Worm (Caenorhabditis elegans): Measurements from ENCODE around the gene Y66D12A.10.

DNA sequence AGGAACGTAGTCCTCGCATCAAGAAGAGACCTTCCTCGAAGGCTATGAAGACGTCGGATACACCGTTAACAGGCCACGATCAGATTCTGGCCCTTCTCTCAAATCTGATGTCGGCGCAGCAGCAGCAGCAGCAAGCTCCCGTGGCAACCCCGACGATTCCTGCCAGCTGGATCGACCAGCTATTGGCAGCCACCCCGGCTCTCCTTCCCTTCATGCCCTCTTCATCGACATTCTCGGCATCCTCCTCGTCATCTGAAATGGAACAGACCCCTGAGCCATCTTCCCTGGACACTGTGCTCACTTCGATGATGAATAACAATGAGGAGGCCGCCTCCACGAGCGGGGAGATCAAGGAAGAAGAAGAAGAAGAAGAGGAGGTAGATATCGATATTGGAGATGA is 4.1 kb upstream of the Y66D12A.10 start:
- TF ChIP-seq snpc-4 (GFP tag; optimal IDR thresholded peaks at IDR 0.05), result no peak
- TF ChIP-seq snpc-4 (tag; optimal IDR thresholded peaks at IDR 0.05), result no peak
- TF ChIP-seq F39B2.1 (GFP tag; IDR thresholded peaks at IDR 0.05), result no peak
- TF ChIP-seq snpc-1.1 (tag; optimal IDR thresholded peaks at IDR 0.05; ENCODE audit: insufficient read depth), result no peak
- no peak for TF ChIP-seq chd-7 (tag; optimal IDR thresholded peaks at IDR 0.05)
- TF ChIP-seq ekl-4 (GFP tag; IDR thresholded peaks at IDR 0.05), result no peak
- TF ChIP-seq bed-1 (GFP tag; IDR thresholded peaks at IDR 0.05), result no peak
- no peak for TF ChIP-seq nhr-120 (GFP tag; IDR thresholded peaks at IDR 0.05)
- no peak for TF ChIP-seq sea-2 (GFP tag; IDR thresholded peaks at IDR 0.05)
- TF ChIP-seq B0261.1 (tag; optimal IDR thresholded peaks at IDR 0.05), result no peak

Measured in whole organism, young adult.